Fruit fly (Drosophila melanogaster) whole organism, prepupa: ENCODE measurements around the gene Nfs1.

Experiments used
- CG31627 ChIP-seq: fragments of 200-800 bp; sonication (Bioruptor generic); optimal IDR thresholded peaks from 3 replicates; lab custom pipeline; 2016; ENCODE audit warnings: missing biosample characterization, missing genetic modification characterization
- Hr39 ChIP-seq: fragments of 200-800 bp; sonication (Bioruptor generic); optimal IDR thresholded peaks from 2 replicates; lab custom pipeline; 2016; ENCODE audit warnings: missing biosample characterization, missing genetic modification characterization
- OdsH ChIP-seq: fragments of 200-800 bp; sonication (Bioruptor generic); optimal IDR thresholded peaks from 3 replicates; lab custom pipeline; 2016; ENCODE audit warnings: missing biosample characterization, missing genetic modification characterization

dm6 chr2L:12030552-12031131, 31.2 kb downstream of the Nfs1 start:
- TF ChIP-seq Hr39 (GFP tag; lab: Kevin White, UChicago): no peak
- TF ChIP-seq OdsH (GFP tag; lab: Kevin White, UChicago): no peak
- no peak for TF ChIP-seq CG31627 (GFP tag; lab: Kevin White, UChicago)
